ENCODE assay signal across 3 fruit fly cellular contexts in genomic region chr3R:22365660-22366195, dm6.
TF ChIP-seq lines count a peak whose summit lies in the region.

CG5382 (minus strand) TSS chr3R:22365983.

- no peak for TF ChIP-seq CTCF in whole organism, embryonic (GFP tag; optimal IDR thresholded peaks at IDR 0.05; lab: Kevin White, UChicago)

TF ChIP-seq in whole organism, adult, 20 proteins besides CTCF, POLR2A, EP300 and RAD21:
- TF ChIP-seq ovo (GFP tag; optimal IDR thresholded peaks at IDR 0.05; lab: Kevin White, UChicago): no peak
- peak; percentile 72 for TF ChIP-seq bab1 (GFP tag; optimal IDR thresholded peaks at IDR 0.05; lab: Kevin White, UChicago)

TF ChIP-seq in whole organism, embryonic, 481 proteins besides CTCF, POLR2A, EP300 and RAD21 (continues in another document):
- no peak for TF ChIP-seq cas (GFP tag; IDR thresholded peaks at IDR 0.05; lab: Robert Waterston, UW)
- TF ChIP-seq CG32532 (GFP tag; IDR thresholded peaks at IDR 0.05; lab: Robert Waterston, UW): no peak
- no peak for TF ChIP-seq sna (GFP tag; IDR thresholded peaks at IDR 0.05; lab: Robert Waterston, UW; ENCODE audit: partially characterized antibody)
- TF ChIP-seq CG42726 (GFP tag; IDR thresholded peaks at IDR 0.05; lab: Robert Waterston, UW; ENCODE audit: partially characterized antibody): no peak
- TF ChIP-seq CG3407 (GFP tag; optimal IDR thresholded peaks at IDR 0.05; lab: Kevin White, UChicago): no peak
- no peak for TF ChIP-seq eyg (GFP tag; optimal IDR thresholded peaks at IDR 0.05; lab: Kevin White, UChicago)
- TF ChIP-seq HHEX (GFP tag; optimal IDR thresholded peaks at IDR 0.05; lab: Kevin White, UChicago): no peak
- no peak for TF ChIP-seq CG8765 (GFP tag; IDR thresholded peaks at IDR 0.05; lab: Robert Waterston, UW)
- TF ChIP-seq PHDP (tag; optimal IDR thresholded peaks at IDR 0.05; lab: Kevin White, UChicago): no peak
- TF ChIP-seq Doc3 (GFP tag; IDR thresholded peaks at IDR 0.05; lab: Robert Waterston, UW; ENCODE audit: partially characterized antibody): no peak
- no peak for TF ChIP-seq Kr (GFP tag; optimal IDR thresholded peaks at IDR 0.05; lab: Kevin White, UChicago)
- TF ChIP-seq tgo (GFP tag; IDR thresholded peaks at IDR 0.05; lab: Robert Waterston, UW): no peak
- TF ChIP-seq sima (GFP tag; optimal IDR thresholded peaks at IDR 0.05; lab: Kevin White, UChicago): no peak
- TF ChIP-seq crp (GFP tag; optimal IDR thresholded peaks at IDR 0.05; lab: Kevin White, UChicago): peak in 1 of 2 experiments; percentile 83
- TF ChIP-seq esg (GFP tag; conservative IDR thresholded peaks at IDR 0.05; lab: Robert Waterston, UW): no peak
- TF ChIP-seq ro (GFP tag; IDR thresholded peaks at IDR 0.05; lab: Robert Waterston, UW): no peak
- peak; percentile 57 for TF ChIP-seq Xbp1 (GFP tag; optimal IDR thresholded peaks at IDR 0.05; lab: Kevin White, UChicago)
- TF ChIP-seq pzg (GFP tag; optimal IDR thresholded peaks at IDR 0.05; lab: Kevin White, UChicago): peak; percentile 46
- no peak; the same call in 2 of the 3 replicates for TF ChIP-seq row (GFP tag; IDR thresholded peaks at IDR 0.05; lab: Robert Waterston, UW)
- no peak for TF ChIP-seq Nf-YC (tag; optimal IDR thresholded peaks at IDR 0.05; lab: Kevin White, UChicago)
- TF ChIP-seq unc-4 (GFP tag; IDR thresholded peaks at IDR 0.05; lab: Robert Waterston, UW; ENCODE audit: partially characterized antibody): 0 out of 2 replicates have a peak, but pooled peaks have one; percentile 27
- TF ChIP-seq CG9609 (GFP tag; optimal IDR thresholded peaks at IDR 0.05; lab: Kevin White, UChicago): no peak
- TF ChIP-seq vnd (GFP tag; IDR thresholded peaks at IDR 0.05; lab: Robert Waterston, UW; ENCODE audit: partially characterized antibody): no peak
- no peak for TF ChIP-seq Opbp (GFP tag; IDR thresholded peaks at IDR 0.05; lab: Robert Waterston, UW; ENCODE audit: partially characterized antibody)
- TF ChIP-seq NK7.1 (GFP tag; optimal IDR thresholded peaks at IDR 0.05; lab: Kevin White, UChicago): no peak
- no peak for TF ChIP-seq gro (GFP tag; optimal IDR thresholded peaks at IDR 0.05; lab: Kevin White, UChicago)
- TF ChIP-seq Scr (GFP tag; IDR thresholded peaks at IDR 0.05; lab: Robert Waterston, UW; ENCODE audit: partially characterized antibody): peak; percentile 22; the same call in 1 of the 2 replicates
- TF ChIP-seq slou (GFP tag; optimal IDR thresholded peaks at IDR 0.05; lab: Kevin White, UChicago): no peak
- TF ChIP-seq amos (GFP tag; IDR thresholded peaks at IDR 0.05; lab: Robert Waterston, UW; ENCODE audit: partially characterized antibody): peak; percentile 34; the same call in 1 of the 2 replicates
- TF ChIP-seq Dll (GFP tag; IDR thresholded peaks at IDR 0.05; lab: Robert Waterston, UW; ENCODE audit: partially characterized antibody): 0 out of 4 replicates have a peak, but pooled peaks have one; percentile 26
- TF ChIP-seq CG8944 (GFP tag; optimal IDR thresholded peaks at IDR 0.05; lab: Kevin White, UChicago): no peak
- no peak for TF ChIP-seq CG8290 (GFP tag; optimal IDR thresholded peaks at IDR 0.05; lab: Kevin White, UChicago)
- no peak for TF ChIP-seq CG8290 (tag; optimal IDR thresholded peaks at IDR 0.05; lab: Kevin White, UChicago)
- TF ChIP-seq CG7745 (tag; optimal IDR thresholded peaks at IDR 0.05; lab: Kevin White, UChicago): no peak
- no peak for TF ChIP-seq Oaz (GFP tag; IDR thresholded peaks at IDR 0.05; lab: Robert Waterston, UW)
- no peak for TF ChIP-seq Elba2 (GFP tag; optimal IDR thresholded peaks at IDR 0.05; lab: Kevin White, UChicago)
- no peak for TF ChIP-seq Abd-B (GFP tag; optimal IDR thresholded peaks at IDR 0.05; lab: Kevin White, UChicago)
- TF ChIP-seq sc (optimal IDR thresholded peaks at IDR 0.05; lab: Kevin White, UChicago): no peak
- no peak for TF ChIP-seq sc (GFP tag; optimal IDR thresholded peaks at IDR 0.05; lab: Kevin White, UChicago)
- TF ChIP-seq Dp (GFP tag; optimal IDR thresholded peaks at IDR 0.05; lab: Kevin White, UChicago): peak; percentile 50
- TF ChIP-seq MBD-R2 (GFP tag; IDR thresholded peaks at IDR 0.05; lab: Robert Waterston, UW): peak; percentile 67
- TF ChIP-seq CG4617 (GFP tag; optimal IDR thresholded peaks at IDR 0.05; lab: Kevin White, UChicago; ENCODE audit: borderline replicate concordance): peak; percentile 74
- no peak for TF ChIP-seq CG4360 (GFP tag; IDR thresholded peaks at IDR 0.05; lab: Robert Waterston, UW)

TF ChIP-seq in whole organism, wandering third instar larva, 38 proteins besides CTCF, POLR2A, EP300 and RAD21:
- no peak for TF ChIP-seq HLH106 (tag; optimal IDR thresholded peaks at IDR 0.05; lab: Kevin White, UChicago)
- peak; percentile 39 for TF ChIP-seq sage (GFP tag; optimal IDR thresholded peaks at IDR 0.05; lab: Kevin White, UChicago)
- TF ChIP-seq Myc (optimal IDR thresholded peaks at IDR 0.05; lab: Kevin White, UChicago): peak; percentile 48
- peak; percentile 85 for TF ChIP-seq Dif (GFP tag; optimal IDR thresholded peaks at IDR 0.05; lab: Kevin White, UChicago; ENCODE audit: partially characterized antibody)
- TF ChIP-seq Vsx2 (GFP tag; optimal IDR thresholded peaks at IDR 0.05; lab: Kevin White, UChicago; ENCODE audit: partially characterized antibody): peak; percentile 97
- no peak for TF ChIP-seq Jra (GFP tag; optimal IDR thresholded peaks at IDR 0.05; lab: Kevin White, UChicago)
TF ChIP-seq in whole organism, wandering third instar larva: peak in this region for 4.
